Worm (Caenorhabditis elegans): ENCODE measurements around the gene F21A3.3.

The F21A3.3 gene

DNA sequence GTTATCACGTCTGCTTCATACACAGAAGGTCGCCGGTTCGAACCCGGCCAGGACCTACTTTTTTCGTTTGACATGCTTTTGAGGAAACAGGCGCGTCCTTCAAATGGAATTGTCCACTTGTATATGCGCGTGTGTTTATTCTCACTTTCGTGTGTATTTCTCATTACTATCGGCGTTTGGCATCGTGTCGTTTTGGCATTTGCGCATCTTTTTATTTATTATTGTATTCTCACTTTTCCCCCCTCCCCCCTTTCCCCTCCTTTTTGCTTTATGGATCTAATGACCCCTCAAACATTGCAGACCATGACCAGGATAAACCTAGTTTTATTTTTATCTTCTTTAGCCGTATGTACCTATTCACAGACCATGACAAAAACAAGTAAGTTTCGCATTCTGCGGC is at the start of gene F21A3.3:
Gene F21A3.3 (plus strand): TSS at position 301 of the 400 bp plus-strand sequence.
- TF ChIP-seq snpc-3.4 (tag; optimal IDR thresholded peaks at IDR 0.05), result no peak
- no peak for TF ChIP-seq lin-40 (tag; optimal IDR thresholded peaks at IDR 0.05)
- TF ChIP-seq hsf-1 (GFP tag; IDR thresholded peaks at IDR 0.05), result no peak
- no peak for TF ChIP-seq bed-2 (GFP tag; IDR thresholded peaks at IDR 0.05)
- TF ChIP-seq madf-8 (GFP tag; conservative IDR thresholded peaks at IDR 0.05), result no peak
- no peak for TF ChIP-seq rec-8 (tag; optimal IDR thresholded peaks at IDR 0.05)
- no peak for TF ChIP-seq nhr-90 (tag; optimal IDR thresholded peaks at IDR 0.05)
- TF ChIP-seq ceh-40 (GFP tag; IDR thresholded peaks at IDR 0.05), result no peak
- no peak for TF ChIP-seq rcor-1 (GFP tag; IDR thresholded peaks at IDR 0.05)
- TF ChIP-seq let-607 (tag; optimal IDR thresholded peaks at IDR 0.05), result no peak
- no peak for TF ChIP-seq nfya-2 (GFP tag; IDR thresholded peaks at IDR 0.05)
- no peak for TF ChIP-seq lir-1 (GFP tag; conservative IDR thresholded peaks at IDR 0.05)
- no peak for TF ChIP-seq ztf-18 (tag; optimal IDR thresholded peaks at IDR 0.05)
- no peak for TF ChIP-seq ztf-26 (tag; optimal IDR thresholded peaks at IDR 0.05)
- no peak for TF ChIP-seq lin-35 (GFP tag; optimal IDR thresholded peaks at IDR 0.05)
- TF ChIP-seq ceh-91 (GFP tag; IDR thresholded peaks at IDR 0.05), result no peak

DNA sequence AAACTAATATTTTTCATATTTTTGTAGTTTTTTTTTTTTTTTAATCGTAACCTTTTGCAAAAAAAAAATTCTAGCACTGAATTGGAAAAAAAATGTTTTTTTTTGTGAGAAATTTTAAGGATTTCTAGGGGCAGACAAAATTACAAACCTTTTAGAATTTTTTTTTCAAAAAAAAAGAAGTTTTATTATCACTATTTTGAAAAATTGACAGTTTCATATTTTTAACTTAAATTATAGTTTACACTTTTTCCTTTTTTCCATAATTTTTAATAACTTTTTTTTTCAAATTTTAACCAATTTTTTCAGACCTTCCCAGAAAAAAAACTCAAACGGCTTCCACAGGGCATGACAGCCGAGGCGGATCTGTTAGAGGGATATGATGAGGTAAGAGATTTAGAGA is 46.5 kb upstream of the F21A3.3 start, which contains the start of gene dpf-1:
Gene dpf-1 (plus strand): TSS at position 301 of the 400 bp plus-strand sequence.
- TF ChIP-seq ztf-22 (GFP tag; optimal IDR thresholded peaks at IDR 0.05), result no peak
- no peak for TF ChIP-seq fkh-3 (tag; optimal IDR thresholded peaks at IDR 0.05)
- no peak for TF ChIP-seq mxl-1 (tag; optimal IDR thresholded peaks at IDR 0.05)

DNA sequence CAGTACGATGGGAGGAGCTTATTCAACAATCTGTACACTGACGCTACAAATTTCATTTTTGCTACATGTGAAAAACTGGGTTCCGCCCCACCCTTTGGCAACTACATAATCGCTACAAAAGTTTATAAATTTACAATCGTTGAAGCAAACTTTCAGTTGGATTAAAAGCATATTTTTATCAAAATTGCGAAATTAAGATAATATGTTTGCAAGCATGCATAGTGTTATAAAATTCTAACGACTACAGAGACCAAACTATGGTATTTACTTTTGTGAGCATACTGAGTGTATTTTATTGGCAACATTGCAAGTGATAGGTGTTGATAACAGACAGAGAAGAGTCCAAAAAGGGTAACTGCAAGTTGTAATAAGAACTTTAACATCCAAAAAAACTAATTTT is 38.9 kb upstream of the F21A3.3 start, which contains the start of gene C06B8.2:
Gene C06B8.2 (minus strand): TSS at position 153 of the 400 bp plus-strand sequence.
- TF ChIP-seq nfya-1 (tag; optimal IDR thresholded peaks at IDR 0.05; ENCODE audit: borderline replicate concordance, insufficient read depth) (no peak), cebp-1 (GFP tag; IDR thresholded peaks at IDR 0.05) (peak; percentile 54; the same call in 1 of the 2 replicates), cebp-1 (tag; optimal IDR thresholded peaks at IDR 0.05) (no peak), mes-4 (tag; optimal IDR thresholded peaks at IDR 0.05) (no peak)

DNA sequence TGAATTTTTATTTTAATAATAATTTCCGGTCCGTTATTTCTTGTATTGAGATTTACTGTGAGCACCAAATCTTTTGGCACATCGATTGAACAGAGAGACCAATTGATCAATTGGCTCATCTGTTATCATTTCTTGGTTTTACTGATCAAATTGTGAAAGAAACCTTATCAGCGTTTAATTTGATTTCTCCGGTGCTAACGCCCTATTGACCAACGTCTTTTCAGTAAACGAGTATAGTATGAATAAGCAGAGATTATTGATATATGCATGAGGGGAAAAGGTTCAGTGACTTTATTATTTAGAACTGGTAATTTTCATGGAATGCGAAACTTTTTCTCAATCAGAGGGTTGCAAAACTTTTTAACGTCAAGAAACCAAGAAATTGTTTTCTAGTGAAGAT is 38.4 kb upstream of the F21A3.3 start:
- TF ChIP-seq hrde-1 (tag; optimal IDR thresholded peaks at IDR 0.05; ENCODE audit: borderline replicate concordance), result no peak
- no peak for TF ChIP-seq F49E8.2 (tag; optimal IDR thresholded peaks at IDR 0.05; ENCODE audit: insufficient read depth)

DNA sequence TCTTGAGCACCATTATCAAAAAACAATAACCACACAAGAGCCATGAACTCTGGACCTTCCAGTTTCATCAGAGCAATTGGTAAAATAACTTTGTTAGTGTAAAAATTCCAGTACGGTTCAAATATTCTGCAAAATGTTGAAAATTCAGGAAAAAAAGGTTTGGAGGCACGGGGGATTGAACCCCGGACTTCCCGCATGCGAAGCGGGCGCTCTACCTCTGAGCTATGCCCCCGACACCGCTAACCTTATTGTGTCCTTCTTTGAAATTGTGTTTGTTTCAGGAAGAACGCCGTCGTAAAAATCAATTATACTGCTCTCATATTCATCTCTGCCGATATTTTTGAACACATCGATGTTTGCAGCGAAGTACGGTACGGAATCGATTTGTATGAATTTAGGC is 37.7 kb upstream of the F21A3.3 start:
- TF ChIP-seq snpc-3.4 (tag; optimal IDR thresholded peaks at IDR 0.05) (peak; percentile 81), B0261.1 (tag; optimal IDR thresholded peaks at IDR 0.05) (peak; percentile 83), F49E8.2 (tag; optimal IDR thresholded peaks at IDR 0.05; ENCODE audit: insufficient read depth) (peak; percentile 47), lsl-1 (GFP tag; optimal IDR thresholded peaks at IDR 0.05) (peak; percentile 27), madf-3 (GFP tag; IDR thresholded peaks at IDR 0.05) (no peak), ekl-4 (GFP tag; IDR thresholded peaks at IDR 0.05) (no peak), attf-6 (GFP tag; IDR thresholded peaks at IDR 0.05) (0 out of 2 replicates have a peak, but pooled peaks have one; percentile 35), lin-54 (GFP tag; optimal IDR thresholded peaks at IDR 0.05) (peak; percentile 30), ztf-18 (tag; optimal IDR thresholded peaks at IDR 0.05) (peak; percentile 41), him-1 (tag; optimal IDR thresholded peaks at IDR 0.05) (peak; percentile 67), ama-1 (optimal IDR thresholded peaks at IDR 0.05) (no peak), ama-1 (GFP tag; optimal IDR thresholded peaks at IDR 0.05) (peak in 1 of 2 experiments; percentile 46), fkh-3 (tag; optimal IDR thresholded peaks at IDR 0.05) (peak; percentile 44), hsf-1 (GFP tag; IDR thresholded peaks at IDR 0.05) (peak; percentile 72), ceh-100 (GFP tag; IDR thresholded peaks at IDR 0.05) (peak; percentile 47; the same call in 1 of the 2 replicates), D2030.7 (GFP tag; IDR thresholded peaks at IDR 0.05) (peak; percentile 78), Y56A3A.18 (GFP tag; IDR thresholded peaks at IDR 0.05) (no peak), dox-1 (GFP tag; IDR thresholded peaks at IDR 0.05) (peak; percentile 35; the same call in 1 of the 2 replicates), tbp1 (GFP tag; optimal IDR thresholded peaks at IDR 0.05) (peak; percentile 88), F22D6.2 (tag; optimal IDR thresholded peaks at IDR 0.05) (no peak), let-607 (tag; optimal IDR thresholded peaks at IDR 0.05) (peak in 1 of 2 experiments; percentile 4), sptf-2 (GFP tag; optimal IDR thresholded peaks at IDR 0.05) (peak; percentile 45)

Data from whole organism, young adult.